Worm (Caenorhabditis elegans): ENCODE measurements around the gene Y45F10A.7.

The Y45F10A.7 gene

ce11 chrIV:13512112-13512569 is 19.8 kb downstream of the Y45F10A.7 start, which contains the start of gene puf-3:
TSS of gene puf-3 (minus strand) at chrIV:13512162.
- no peak for TF ChIP-seq ceh-63 (GFP tag; optimal IDR thresholded peaks at IDR 0.05)
- no peak for TF ChIP-seq ceh-88 (GFP tag; IDR thresholded peaks at IDR 0.05)
- no peak for TF ChIP-seq unc-86 (tag; optimal IDR thresholded peaks at IDR 0.05)
- TF ChIP-seq nhr-47 (tag; optimal IDR thresholded peaks at IDR 0.05), result no peak
- TF ChIP-seq elt-2 (tag; optimal IDR thresholded peaks at IDR 0.05), result no peak
- TF ChIP-seq pax-3 (tag; optimal IDR thresholded peaks at IDR 0.05), result no peak
- TF ChIP-seq nhr-28 (tag; optimal IDR thresholded peaks at IDR 0.05), result no peak

ce11 chrIV:13513010-13513409 is 20.6 kb downstream of the Y45F10A.7 start:
- TF ChIP-seq zip-4 (GFP tag; optimal IDR thresholded peaks at IDR 0.05) (no peak), mab-9 (GFP tag; IDR thresholded peaks at IDR 0.05) (no peak), ama-1 (optimal IDR thresholded peaks at IDR 0.05) (no peak), nhr-85 (tag) (no peak), unc-62 (GFP tag; optimal IDR thresholded peaks at IDR 0.05) (no peak), nhr-11 (tag; optimal IDR thresholded peaks at IDR 0.05) (no peak), elt-3 (tag; optimal IDR thresholded peaks at IDR 0.05) (no peak)

- peak; percentile 5 for TF ChIP-seq C16A3.4 (tag; optimal IDR thresholded peaks at IDR 0.05)
- TF ChIP-seq dsc-1 (tag; optimal IDR thresholded peaks at IDR 0.05), result no peak
- TF ChIP-seq mep-1 (tag; optimal IDR thresholded peaks at IDR 0.05), result peak; percentile 14
- no peak for TF ChIP-seq nhr-47 (tag; optimal IDR thresholded peaks at IDR 0.05)
- TF ChIP-seq ceh-82 (tag; optimal IDR thresholded peaks at IDR 0.05), result no peak
- TF ChIP-seq efl-1 (optimal IDR thresholded peaks at IDR 0.05), result peak in 1 of 2 experiments; percentile 6
- peak in 1 of 2 experiments; percentile 4 for TF ChIP-seq efl-1 (GFP tag; optimal IDR thresholded peaks at IDR 0.05 in 1 of 2)
- no peak for TF ChIP-seq lin-13 (GFP tag; optimal IDR thresholded peaks at IDR 0.05)
- peak in 1 of 3 experiments; percentile 21 for TF ChIP-seq dpl-1 (GFP tag; optimal IDR thresholded peaks at IDR 0.05)
- TF ChIP-seq lin-35 (GFP tag; optimal IDR thresholded peaks at IDR 0.05), result peak in 1 of 2 experiments; percentile 47
- peak; percentile 29 for TF ChIP-seq blmp-1 (tag; optimal IDR thresholded peaks at IDR 0.05)
- TF ChIP-seq lsy-2 (tag; optimal IDR thresholded peaks at IDR 0.05), result peak in 1 of 2 experiments; percentile 49
These were observed 29.4 kb downstream of the Y45F10A.7 start, which contains the start of gene dcap-2 for ce11 chrIV:13521785-13522184. TSS of gene dcap-2 (minus strand) at chrIV:13521870.

- no peak for TF ChIP-seq pax-3 (tag; optimal IDR thresholded peaks at IDR 0.05)
- no peak for TF ChIP-seq lin-13 (GFP tag; optimal IDR thresholded peaks at IDR 0.05)
- TF ChIP-seq zip-4 (GFP tag; optimal IDR thresholded peaks at IDR 0.05), result no peak
- TF ChIP-seq egl-27 (tag; optimal IDR thresholded peaks at IDR 0.05), result no peak
- TF ChIP-seq nhr-47 (tag; optimal IDR thresholded peaks at IDR 0.05), result no peak
- TF ChIP-seq ceh-82 (tag; optimal IDR thresholded peaks at IDR 0.05), result no peak
- no peak for TF ChIP-seq C34B4.2 (tag; optimal IDR thresholded peaks at IDR 0.05)
- no peak for TF ChIP-seq nhr-90 (tag; optimal IDR thresholded peaks at IDR 0.05; ENCODE audit: poor library complexity)
- no peak for TF ChIP-seq mdl-1 (tag; optimal IDR thresholded peaks at IDR 0.05)
These were observed 32.9 kb downstream of the Y45F10A.7 start for ce11 chrIV:13525223-13525622.

ce11 chrIV:13538901-13539300 is 46.5 kb downstream of the Y45F10A.7 start:
- TF ChIP-seq unc-130 (tag; optimal IDR thresholded peaks at IDR 0.05) (no peak), lsy-2 (tag; optimal IDR thresholded peaks at IDR 0.05) (peak; percentile 50 to 85), dpl-1 (GFP tag; optimal IDR thresholded peaks at IDR 0.05) (no peak), F16B12.6 (tag; optimal IDR thresholded peaks at IDR 0.05) (peak; percentile 66)

ce11 chrIV:13540165-13540564 is 47.8 kb downstream of the Y45F10A.7 start, which contains the start of gene rsd-2:
TSS of gene rsd-2 (minus strand) at chrIV:13540265.
- TF ChIP-seq efl-1 (optimal IDR thresholded peaks at IDR 0.05) (no peak), efl-1 (GFP tag; optimal IDR thresholded peaks at IDR 0.05 in 1 of 2) (peak in 1 of 2 experiments; percentile 66), sptf-1 (tag; optimal IDR thresholded peaks at IDR 0.05) (no peak)
